Fruit fly (Drosophila melanogaster): Measurements from ENCODE around the gene gnu.
A peak's percentile ranks its signal among the peaks of the same experiment; 100 is the strongest.

Gene gnu

dm6 chr3L:14755951-14756723 lies 47.0 kb downstream of the gnu start (continued):
- TF ChIP-seq mam (GFP tag; optimal IDR thresholded peaks at IDR 0.05), result peak; percentile 84
- no peak for TF ChIP-seq CrebB (tag; optimal IDR thresholded peaks at IDR 0.05)
- peak; percentile 73 for TF ChIP-seq yki (optimal IDR thresholded peaks at IDR 0.05)
- TF ChIP-seq CG15601 (tag; optimal IDR thresholded peaks at IDR 0.05), result peak; percentile 74
- peak; percentile 77 for TF ChIP-seq CG10543 (GFP tag; optimal IDR thresholded peaks at IDR 0.05)
- TF ChIP-seq Jarid2 (GFP tag; optimal IDR thresholded peaks at IDR 0.05), result no peak
- TF ChIP-seq vfl (GFP tag; optimal IDR thresholded peaks at IDR 0.05), result peak; percentile 76
- TF ChIP-seq CG7839 (tag; optimal IDR thresholded peaks at IDR 0.05), result peak; percentile 94
- peak; percentile 62 for TF ChIP-seq Deaf1 (tag; optimal IDR thresholded peaks at IDR 0.05)

DNA sequence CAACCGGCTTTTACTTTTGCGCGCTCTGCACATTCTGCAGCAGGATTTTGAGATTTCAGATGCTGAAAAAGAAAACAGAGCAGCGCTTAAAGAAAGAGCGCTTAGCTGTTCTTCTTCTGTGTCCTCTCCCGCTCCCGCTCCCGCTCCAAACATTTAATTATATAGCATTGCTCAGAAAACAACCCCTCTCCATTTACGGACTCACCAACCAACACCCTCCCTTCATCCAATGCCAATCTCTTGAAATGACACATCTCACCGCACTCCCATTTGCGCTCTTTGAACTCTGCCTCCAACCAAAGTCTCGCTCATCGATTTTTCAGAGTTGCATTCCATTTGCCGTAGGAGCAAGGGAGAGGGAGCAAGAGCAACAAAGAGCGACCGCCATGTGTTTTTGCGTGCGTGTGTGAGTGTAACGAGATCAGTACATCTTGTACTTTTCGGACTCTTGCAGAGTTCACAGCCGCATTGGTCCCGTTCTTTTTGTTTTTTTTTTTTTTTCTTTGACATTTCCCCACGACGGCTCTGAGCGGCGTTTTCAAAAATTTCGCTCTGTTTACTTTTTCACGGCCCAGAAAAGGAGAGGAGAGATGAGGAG lies 48.0 kb downstream of the gnu start:
- TF ChIP-seq pho (GFP tag; optimal IDR thresholded peaks at IDR 0.05) (no peak), CG4820 (GFP tag; optimal IDR thresholded peaks at IDR 0.05) (no peak), Ptx1 (GFP tag; IDR thresholded peaks at IDR 0.05) (no peak), CG17385 (GFP tag; optimal IDR thresholded peaks at IDR 0.05) (peak; percentile 49), gcm2 (GFP tag; optimal IDR thresholded peaks at IDR 0.05) (no peak), Optix (GFP tag; IDR thresholded peaks at IDR 0.05) (no peak), CG2116 (GFP tag; optimal IDR thresholded peaks at IDR 0.05) (peak; percentile 97), pb (GFP tag; optimal IDR thresholded peaks at IDR 0.05) (no peak), pum (GFP tag; optimal IDR thresholded peaks at IDR 0.05) (no peak), cg (GFP tag; optimal IDR thresholded peaks at IDR 0.05) (peak; percentile 76), lbe (GFP tag; optimal IDR thresholded peaks at IDR 0.05) (peak; percentile 85), Dip3 (GFP tag; optimal IDR thresholded peaks at IDR 0.05) (no peak), Trl (optimal IDR thresholded peaks at IDR 0.05) (peak; percentile 100), Trl (GFP tag; optimal IDR thresholded peaks at IDR 0.05) (peak; percentile 61), az2 (GFP tag; optimal IDR thresholded peaks at IDR 0.05) (no peak), sd (tag; optimal IDR thresholded peaks at IDR 0.05) (peak; percentile 66), ase (GFP tag; IDR thresholded peaks at IDR 0.05) (no peak), shn (GFP tag; optimal IDR thresholded peaks at IDR 0.05) (no peak), NK7.1 (GFP tag; optimal IDR thresholded peaks at IDR 0.05) (no peak), CG30431 (GFP tag; optimal IDR thresholded peaks at IDR 0.05) (no peak), tin (GFP tag; optimal IDR thresholded peaks at IDR 0.05) (no peak), grau (tag; optimal IDR thresholded peaks at IDR 0.05) (no peak), CG14965 (GFP tag; optimal IDR thresholded peaks at IDR 0.05; ENCODE audit: borderline replicate concordance) (no peak), CG17612 (GFP tag; IDR thresholded peaks at IDR 0.05) (no peak), CG17568 (GFP tag; optimal IDR thresholded peaks at IDR 0.05) (no peak), Dek (tag; optimal IDR thresholded peaks at IDR 0.05) (no peak), CG15011 (GFP tag; optimal IDR thresholded peaks at IDR 0.05) (no peak), da (GFP tag; optimal IDR thresholded peaks at IDR 0.05) (no peak), CG15514 (GFP tag; optimal IDR thresholded peaks at IDR 0.05) (no peak), slou (GFP tag; optimal IDR thresholded peaks at IDR 0.05) (no peak), kah (GFP tag; optimal IDR thresholded peaks at IDR 0.05) (no peak), HLH4C (GFP tag; IDR thresholded peaks at IDR 0.05; ENCODE audit: partially characterized antibody) (peak; percentile 46; the same call in 1 of the 3 replicates), CG6813 (GFP tag; optimal IDR thresholded peaks at IDR 0.05) (peak; percentile 30), jigr1 (GFP tag; IDR thresholded peaks at IDR 0.05) (no peak), tap (tag; optimal IDR thresholded peaks at IDR 0.05) (no peak), unpg (GFP tag; optimal IDR thresholded peaks at IDR 0.05) (no peak), Atf6 (GFP tag; IDR thresholded peaks at IDR 0.05) (no peak), fd102C (GFP tag; optimal IDR thresholded peaks at IDR 0.05) (no peak), CG4424 (GFP tag; optimal IDR thresholded peaks at IDR 0.05) (no peak), YL-1 (GFP tag; optimal IDR thresholded peaks at IDR 0.05) (no peak)

Measured in whole organism, embryonic.